Fruit fly (Drosophila melanogaster): Measurements from ENCODE around the gene Jon65Aii.

Gene Jon65Aii

DNA sequence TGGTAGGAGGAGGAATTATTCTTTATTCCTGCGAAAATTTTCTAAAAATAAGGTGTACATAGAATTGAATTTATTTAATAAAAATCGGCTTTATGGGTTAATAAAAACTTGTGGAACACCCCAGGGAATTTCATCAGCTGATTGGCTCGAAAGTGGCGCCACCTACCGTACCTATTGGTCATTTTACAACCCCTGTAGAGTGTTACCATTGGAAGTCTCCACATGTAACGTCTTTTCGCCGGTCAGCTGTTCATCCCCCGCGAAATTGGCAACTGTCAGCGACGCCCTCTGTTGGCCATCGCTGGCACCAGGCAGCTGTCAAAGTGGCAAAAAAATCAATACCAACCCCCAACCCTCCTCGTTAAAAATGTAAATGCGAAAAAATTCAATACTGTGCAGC, 30.4 kb downstream of the Jon65Aii start, which contains the start of gene CG13293 (continued):
- TF ChIP-seq Rx (GFP tag; IDR thresholded peaks at IDR 0.05) = peak; percentile 24; the same call in 1 of the 2 replicates
- 0 out of 3 replicates have a peak, but pooled peaks have one; percentile 16 for TF ChIP-seq CG7357 (GFP tag; IDR thresholded peaks at IDR 0.05)
- TF ChIP-seq CG2712 (tag; optimal IDR thresholded peaks at IDR 0.05) = no peak
- TF ChIP-seq Atf-2 (GFP tag; optimal IDR thresholded peaks at IDR 0.05) = no peak
- no peak for TF ChIP-seq CG5245 (GFP tag; optimal IDR thresholded peaks at IDR 0.05)
- no peak for TF ChIP-seq bigmax (GFP tag; optimal IDR thresholded peaks at IDR 0.05)
- TF ChIP-seq CG1603 (tag; optimal IDR thresholded peaks at IDR 0.05) = peak; percentile 27
- 0 out of 2 replicates have a peak, but pooled peaks have one; percentile 9 for TF ChIP-seq ssp (GFP tag; IDR thresholded peaks at IDR 0.05)
- no peak for TF ChIP-seq Sry-δ (GFP tag; optimal IDR thresholded peaks at IDR 0.05)
- no peak for TF ChIP-seq crol (GFP tag; IDR thresholded peaks at IDR 0.05)
- TF ChIP-seq seq (GFP tag; IDR thresholded peaks at IDR 0.05) = peak; percentile 97
- no peak for TF ChIP-seq sug (tag; optimal IDR thresholded peaks at IDR 0.05)
- TF ChIP-seq org-1 (GFP tag; optimal IDR thresholded peaks at IDR 0.05) = no peak
- peak; percentile 90 for TF ChIP-seq CG18476 (GFP tag; optimal IDR thresholded peaks at IDR 0.05)
- TF ChIP-seq YL-1 (GFP tag; optimal IDR thresholded peaks at IDR 0.05) = peak; percentile 50
- no peak for TF ChIP-seq so (GFP tag; IDR thresholded peaks at IDR 0.05)
- peak; percentile 1 for TF ChIP-seq trem (tag; optimal IDR thresholded peaks at IDR 0.05)
- TF ChIP-seq CG34224 (GFP tag; IDR thresholded peaks at IDR 0.05; ENCODE audit: partially characterized antibody) = no peak
- TF ChIP-seq Dbx (GFP tag; IDR thresholded peaks at IDR 0.05) = no peak
- TF ChIP-seq salm (tag; optimal IDR thresholded peaks at IDR 0.05) = no peak

DNA sequence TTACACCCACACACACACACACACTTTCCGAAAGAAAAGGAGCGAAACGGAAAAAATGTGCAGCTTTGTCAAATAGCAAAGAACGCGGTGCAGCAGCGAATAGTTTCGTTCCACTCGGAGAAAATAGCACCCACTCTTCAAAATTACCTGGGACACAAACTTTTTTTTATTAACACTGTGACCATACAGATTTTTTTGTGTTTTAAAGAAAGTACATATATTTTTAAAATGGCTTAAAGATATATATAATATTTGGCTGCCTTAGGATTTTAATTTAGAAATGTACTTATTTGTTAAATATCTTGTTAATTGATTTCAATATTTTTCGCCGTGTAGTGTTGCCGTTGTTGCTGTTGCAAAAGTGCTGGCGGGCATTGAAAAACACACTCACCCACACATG, 32.3 kb downstream of the Jon65Aii start:
- TF ChIP-seq Drgx (GFP tag; IDR thresholded peaks at IDR 0.05) (peak; percentile 54; the same call in 1 of the 2 replicates), Ptx1 (GFP tag; IDR thresholded peaks at IDR 0.05) (0 out of 2 replicates have a peak, but pooled peaks have one; percentile 12), cas (GFP tag; IDR thresholded peaks at IDR 0.05) (no peak), disco-r (GFP tag; optimal IDR thresholded peaks at IDR 0.05) (no peak), gem (tag; optimal IDR thresholded peaks at IDR 0.05) (peak; percentile 45), vnd (GFP tag; IDR thresholded peaks at IDR 0.05; ENCODE audit: partially characterized antibody) (no peak), CG11504 (tag; optimal IDR thresholded peaks at IDR 0.05) (peak; percentile 27), run (tag; optimal IDR thresholded peaks at IDR 0.05) (no peak), slbo (GFP tag; IDR thresholded peaks at IDR 0.05) (0 out of 2 replicates have a peak, but pooled peaks have one; percentile 1), Opbp (GFP tag; IDR thresholded peaks at IDR 0.05; ENCODE audit: partially characterized antibody) (no peak)

DNA sequence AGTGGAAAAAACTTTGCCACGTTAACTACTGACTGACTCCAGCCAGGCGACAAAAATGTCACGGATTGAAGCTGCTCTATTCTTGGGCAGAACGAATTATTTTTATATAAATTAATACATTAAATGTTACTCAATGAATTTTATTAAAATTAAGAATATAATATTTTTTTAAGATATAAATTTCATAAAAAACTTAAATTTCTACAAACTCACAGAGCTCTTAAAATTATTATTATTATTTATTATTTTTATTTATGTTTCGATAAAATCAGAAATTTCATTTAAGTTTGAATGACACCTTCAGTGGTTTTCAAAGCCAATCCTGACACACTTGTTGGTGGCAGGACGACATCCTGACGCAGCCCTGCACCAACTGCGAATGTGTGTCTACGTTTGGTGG, 33.0 kb downstream of the Jon65Aii start:
- TF ChIP-seq Ssrp (tag; optimal IDR thresholded peaks at IDR 0.05) = peak; percentile 5
- TF ChIP-seq otp (GFP tag; IDR thresholded peaks at IDR 0.05) = no peak
- TF ChIP-seq CG8924 (tag; optimal IDR thresholded peaks at IDR 0.05) = peak; percentile 41
- no peak for TF ChIP-seq CG9609 (GFP tag; optimal IDR thresholded peaks at IDR 0.05)
- no peak for TF ChIP-seq ash1 (GFP tag; optimal IDR thresholded peaks at IDR 0.05)
- no peak for TF ChIP-seq CG11456 (GFP tag; IDR thresholded peaks at IDR 0.05)
- TF ChIP-seq CG7556 (GFP tag; optimal IDR thresholded peaks at IDR 0.05) = peak; percentile 67
- TF ChIP-seq CG10979 (tag; optimal IDR thresholded peaks at IDR 0.05) = peak; percentile 51
- TF ChIP-seq CoRest (tag; optimal IDR thresholded peaks at IDR 0.05) = peak; percentile 15
- peak in 1 of 2 experiments; percentile 70 for TF ChIP-seq bsh (GFP tag; optimal IDR thresholded peaks at IDR 0.05)
- no peak for TF ChIP-seq kah (GFP tag; optimal IDR thresholded peaks at IDR 0.05)
- TF ChIP-seq cwo (GFP tag; optimal IDR thresholded peaks at IDR 0.05) = peak; percentile 12
- TF ChIP-seq lov (optimal IDR thresholded peaks at IDR 0.05) = no peak
- TF ChIP-seq lov (GFP tag; IDR thresholded peaks at IDR 0.05) = no peak
- TF ChIP-seq CG18599 (GFP tag; optimal IDR thresholded peaks at IDR 0.05) = peak; percentile 68
- TF ChIP-seq CG15269 (tag; optimal IDR thresholded peaks at IDR 0.05) = peak; percentile 39
- TF ChIP-seq sisA (GFP tag; IDR thresholded peaks at IDR 0.05) = no peak
- no peak for TF ChIP-seq Ets65A (GFP tag)
- TF ChIP-seq HLHmδ (GFP tag; optimal IDR thresholded peaks at IDR 0.05) = no peak
- TF ChIP-seq CG13424 (tag; optimal IDR thresholded peaks at IDR 0.05) = peak; percentile 51
- no peak for TF ChIP-seq H15 (GFP tag; IDR thresholded peaks at IDR 0.05)

Measured in whole organism, embryonic.